Fruit fly (Drosophila melanogaster): Measurements from ENCODE around the gene CG3527.
A peak's percentile ranks its signal among the peaks of the same experiment; 100 is the strongest.

Gene CG3527

DNA sequence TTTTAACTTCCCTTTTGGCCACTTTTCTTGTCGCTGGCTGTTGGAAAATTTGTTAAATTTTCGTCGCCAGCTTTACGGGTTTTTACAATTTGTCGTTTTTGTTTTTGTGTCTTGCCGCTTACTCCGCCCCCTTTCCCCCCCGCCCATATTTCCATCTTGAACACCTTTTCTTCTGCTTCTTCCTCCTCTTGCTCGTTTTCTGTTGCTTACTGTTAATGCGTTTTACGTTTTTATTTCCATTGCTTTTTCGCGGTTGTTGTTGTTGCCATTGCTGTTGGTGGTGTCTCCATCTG is 38.9 kb downstream of the CG3527 start:
- TF ChIP-seq her (GFP tag; optimal IDR thresholded peaks at IDR 0.05) = no peak
- TF ChIP-seq CG17385 (GFP tag; optimal IDR thresholded peaks at IDR 0.05) = peak; percentile 69
- no peak for TF ChIP-seq CG10565 (GFP tag; optimal IDR thresholded peaks at IDR 0.05)
- peak in 1 of 2 experiments; percentile 62 for TF ChIP-seq eve (GFP tag; optimal IDR thresholded peaks at IDR 0.05)
- peak; percentile 64; the same call in 1 of the 2 replicates for TF ChIP-seq CG4360 (GFP tag; IDR thresholded peaks at IDR 0.05)
- TF ChIP-seq HLH4C (GFP tag; IDR thresholded peaks at IDR 0.05; ENCODE audit: partially characterized antibody) = no peak
- peak; percentile 6 for TF ChIP-seq CG2678 (tag; optimal IDR thresholded peaks at IDR 0.05)

DNA sequence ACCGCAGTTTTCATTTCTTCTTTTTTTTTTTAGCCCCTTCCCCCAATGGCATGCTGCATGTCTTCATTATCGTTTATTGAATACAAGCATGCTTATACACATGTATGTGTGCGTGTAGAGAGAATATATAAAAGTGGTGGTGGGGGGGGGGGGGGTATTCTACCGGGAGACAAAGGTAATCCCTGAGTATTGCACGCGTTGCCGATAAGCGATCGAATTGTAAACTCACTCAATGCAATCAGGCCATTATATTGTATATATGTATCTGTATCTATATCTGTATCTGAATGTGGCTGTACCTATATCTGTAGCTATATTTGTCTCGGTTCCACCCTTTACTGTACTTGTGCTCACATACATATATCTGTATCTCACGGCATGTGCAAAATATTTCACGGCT is 40.5 kb downstream of the CG3527 start:
- TF ChIP-seq crol (GFP tag; IDR thresholded peaks at IDR 0.05) (0 out of 2 replicates have a peak, but pooled peaks have one; percentile 30), shn (GFP tag; optimal IDR thresholded peaks at IDR 0.05) (no peak), cg (GFP tag; optimal IDR thresholded peaks at IDR 0.05) (peak; percentile 31)

dm6 chrX:4596467-4597183 is 44.9 kb downstream of the CG3527 start:
- no peak for TF ChIP-seq CG8388 (GFP tag; optimal IDR thresholded peaks at IDR 0.05)
- peak; percentile 2 for TF ChIP-seq phol (tag; optimal IDR thresholded peaks at IDR 0.05)
- TF ChIP-seq gcm (GFP tag; optimal IDR thresholded peaks at IDR 0.05) = peak; percentile 32
- TF ChIP-seq CG12769 (tag; optimal IDR thresholded peaks at IDR 0.05) = peak; percentile 11
- 0 out of 4 replicates have a peak, but pooled peaks have one; percentile 30 for TF ChIP-seq chinmo (GFP tag; IDR thresholded peaks at IDR 0.05; ENCODE audit: partially characterized antibody)
- no peak for TF ChIP-seq CG8765 (GFP tag; IDR thresholded peaks at IDR 0.05)
- TF ChIP-seq cg (GFP tag; optimal IDR thresholded peaks at IDR 0.05) = peak; percentile 85
- peak; percentile 96 for TF ChIP-seq Nf-YB (GFP tag; optimal IDR thresholded peaks at IDR 0.05)
- peak; percentile 41 for TF ChIP-seq Adf1 (GFP tag; IDR thresholded peaks at IDR 0.05)
- peak; percentile 41 for TF ChIP-seq abd-A (tag; optimal IDR thresholded peaks at IDR 0.05)
- peak; percentile 72 for TF ChIP-seq sqz (GFP tag; optimal IDR thresholded peaks at IDR 0.05)
- no peak for TF ChIP-seq CG12299 (tag; optimal IDR thresholded peaks at IDR 0.05)
- no peak for TF ChIP-seq vvl (GFP tag; IDR thresholded peaks at IDR 0.05)
- TF ChIP-seq kni (GFP tag; optimal IDR thresholded peaks at IDR 0.05) = peak; percentile 19
- TF ChIP-seq CG10543 (GFP tag; optimal IDR thresholded peaks at IDR 0.05) = peak; percentile 51
- TF ChIP-seq Neu2 (GFP tag; optimal IDR thresholded peaks at IDR 0.05; ENCODE audit: borderline replicate concordance) = no peak
- peak; percentile 3 for TF ChIP-seq Med (GFP tag)
- TF ChIP-seq Trl (optimal IDR thresholded peaks at IDR 0.05) = peak; percentile 64 to 72
- no peak for TF ChIP-seq Trl (GFP tag; optimal IDR thresholded peaks at IDR 0.05)
- TF ChIP-seq eve (GFP tag; optimal IDR thresholded peaks at IDR 0.05) = peak in 1 of 2 experiments; percentile 24
- peak in 1 of 2 experiments; percentile 9 for TF ChIP-seq Pdp1 (GFP tag; optimal IDR thresholded peaks at IDR 0.05)
- TF ChIP-seq CG32767 (GFP tag; IDR thresholded peaks at IDR 0.05) = peak; percentile 54; the same call in 1 of the 2 replicates
- TF ChIP-seq Nf-YC (tag; optimal IDR thresholded peaks at IDR 0.05) = peak; percentile 91
- no peak for TF ChIP-seq Rx (GFP tag; IDR thresholded peaks at IDR 0.05)
- TF ChIP-seq Jarid2 (GFP tag; optimal IDR thresholded peaks at IDR 0.05) = no peak
- TF ChIP-seq Deaf1 (tag; optimal IDR thresholded peaks at IDR 0.05) = peak; percentile 51
- TF ChIP-seq CG14014 (GFP tag; IDR thresholded peaks at IDR 0.05) = no peak
- no peak for TF ChIP-seq CG7357 (GFP tag; IDR thresholded peaks at IDR 0.05)
